Fruit fly (Drosophila melanogaster): ENCODE data around the gene Pp1alpha-96A.

Pp1alpha-96A gene

DNA sequence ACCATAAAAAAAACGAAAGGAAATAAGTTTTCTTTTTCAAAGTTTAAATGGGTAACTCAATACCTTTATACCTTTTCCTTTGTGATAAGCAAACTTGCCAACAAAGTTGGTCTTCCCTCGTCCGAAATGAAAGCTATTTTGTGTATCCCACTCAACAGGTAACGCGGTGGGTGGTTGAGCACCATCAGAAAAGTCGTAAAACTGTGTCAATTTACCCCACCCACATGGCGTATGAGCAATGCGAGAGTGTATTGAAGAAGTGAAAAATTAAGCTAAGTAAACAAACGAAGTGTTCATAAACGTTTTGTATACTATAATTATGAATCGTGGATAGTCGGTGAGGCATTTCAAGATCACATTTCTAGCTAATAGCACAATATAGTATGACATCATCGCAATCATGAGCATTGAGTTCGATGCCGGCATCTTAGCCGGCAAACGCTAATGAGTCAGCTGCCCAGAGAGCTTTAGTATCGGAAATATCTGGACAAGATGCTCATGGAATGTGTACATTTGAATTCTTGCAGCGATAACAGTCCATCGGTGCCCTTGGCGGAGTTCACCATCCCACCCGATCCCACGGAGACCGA is 32.8 kb downstream of the Pp1alpha-96A start:
- TF ChIP-seq CG11617 (GFP tag; optimal IDR thresholded peaks at IDR 0.05): no peak
- TF ChIP-seq toe (GFP tag; optimal IDR thresholded peaks at IDR 0.05): no peak
- no peak for TF ChIP-seq CG5204 (GFP tag; optimal IDR thresholded peaks at IDR 0.05)
- TF ChIP-seq tj (GFP tag; optimal IDR thresholded peaks at IDR 0.05): no peak
- TF ChIP-seq ovo (GFP tag; optimal IDR thresholded peaks at IDR 0.05): no peak
- TF ChIP-seq pad (GFP tag; optimal IDR thresholded peaks at IDR 0.05): no peak
- no peak for TF ChIP-seq CG1620 (GFP tag; optimal IDR thresholded peaks at IDR 0.05)
- TF ChIP-seq Crg-1 (GFP tag; optimal IDR thresholded peaks at IDR 0.05): no peak
- TF ChIP-seq Clk (GFP tag; optimal IDR thresholded peaks at IDR 0.05): no peak
- TF ChIP-seq CG7101 (tag; optimal IDR thresholded peaks at IDR 0.05): no peak
- no peak for TF ChIP-seq cnc (optimal IDR thresholded peaks at IDR 0.05)
- no peak for TF ChIP-seq Mnt (GFP tag; optimal IDR thresholded peaks at IDR 0.05)

DNA sequence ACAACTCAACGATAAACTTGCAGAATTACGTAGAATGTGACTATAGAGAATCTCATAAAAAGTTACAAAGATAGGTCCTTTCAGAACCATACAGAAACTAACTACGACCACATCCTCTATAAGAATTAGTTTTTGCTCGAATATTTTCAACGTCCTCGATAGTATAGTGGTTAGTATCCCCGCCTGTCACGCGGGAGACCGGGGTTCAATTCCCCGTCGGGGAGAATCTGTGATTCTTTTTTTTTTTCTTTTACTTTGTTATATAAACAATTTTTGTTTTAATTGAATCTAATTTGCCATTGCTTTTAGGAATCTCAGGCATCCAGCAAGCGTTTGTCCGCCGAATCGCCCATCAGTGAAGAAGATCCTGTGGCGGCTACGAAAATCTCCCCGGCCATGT is 37.1 kb downstream of the Pp1alpha-96A start:
- TF ChIP-seq CG7045 (GFP tag; optimal IDR thresholded peaks at IDR 0.05) (no peak), cic (GFP tag; optimal IDR thresholded peaks at IDR 0.05) (no peak), CG7101 (tag; optimal IDR thresholded peaks at IDR 0.05) (no peak), toe (GFP tag; optimal IDR thresholded peaks at IDR 0.05) (no peak), CG11617 (GFP tag; optimal IDR thresholded peaks at IDR 0.05) (no peak), ovo (GFP tag; optimal IDR thresholded peaks at IDR 0.05) (no peak), Mnt (GFP tag; optimal IDR thresholded peaks at IDR 0.05) (no peak), CG12768 (GFP tag; optimal IDR thresholded peaks at IDR 0.05) (no peak), CG33017 (tag; optimal IDR thresholded peaks at IDR 0.05) (no peak), kay (GFP tag; ENCODE audit: borderline replicate concordance) (no peak), bab1 (GFP tag; optimal IDR thresholded peaks at IDR 0.05) (no peak), CG14711 (tag; optimal IDR thresholded peaks at IDR 0.05) (no peak), tj (GFP tag; optimal IDR thresholded peaks at IDR 0.05) (no peak), Hr96 (GFP tag; optimal IDR thresholded peaks at IDR 0.05) (no peak), CG1620 (GFP tag; optimal IDR thresholded peaks at IDR 0.05) (no peak), Clk (GFP tag; optimal IDR thresholded peaks at IDR 0.05) (no peak), CG5204 (GFP tag; optimal IDR thresholded peaks at IDR 0.05) (no peak)

- TF ChIP-seq ovo (GFP tag; optimal IDR thresholded peaks at IDR 0.05) (no peak), kay (GFP tag; ENCODE audit: borderline replicate concordance) (peak; percentile 27)
Observed at dm6 chr3R:24555932-24556331, 37.9 kb downstream of the Pp1alpha-96A start.

dm6 chr3R:24556554-24556953 is 38.5 kb downstream of the Pp1alpha-96A start:
- TF ChIP-seq pad (GFP tag; optimal IDR thresholded peaks at IDR 0.05) (no peak), CG33017 (tag; optimal IDR thresholded peaks at IDR 0.05) (no peak), Crg-1 (GFP tag; optimal IDR thresholded peaks at IDR 0.05) (no peak), CG14711 (tag; optimal IDR thresholded peaks at IDR 0.05) (no peak), bab1 (GFP tag; optimal IDR thresholded peaks at IDR 0.05) (no peak), tj (GFP tag; optimal IDR thresholded peaks at IDR 0.05) (no peak), ovo (GFP tag; optimal IDR thresholded peaks at IDR 0.05) (no peak), CG7045 (GFP tag; optimal IDR thresholded peaks at IDR 0.05) (no peak), CG11617 (GFP tag; optimal IDR thresholded peaks at IDR 0.05) (no peak), kay (GFP tag; ENCODE audit: borderline replicate concordance) (no peak), CG7101 (tag; optimal IDR thresholded peaks at IDR 0.05) (no peak), CG1620 (GFP tag; optimal IDR thresholded peaks at IDR 0.05) (no peak), CG12768 (GFP tag; optimal IDR thresholded peaks at IDR 0.05) (no peak), toe (GFP tag; optimal IDR thresholded peaks at IDR 0.05) (no peak)

DNA sequence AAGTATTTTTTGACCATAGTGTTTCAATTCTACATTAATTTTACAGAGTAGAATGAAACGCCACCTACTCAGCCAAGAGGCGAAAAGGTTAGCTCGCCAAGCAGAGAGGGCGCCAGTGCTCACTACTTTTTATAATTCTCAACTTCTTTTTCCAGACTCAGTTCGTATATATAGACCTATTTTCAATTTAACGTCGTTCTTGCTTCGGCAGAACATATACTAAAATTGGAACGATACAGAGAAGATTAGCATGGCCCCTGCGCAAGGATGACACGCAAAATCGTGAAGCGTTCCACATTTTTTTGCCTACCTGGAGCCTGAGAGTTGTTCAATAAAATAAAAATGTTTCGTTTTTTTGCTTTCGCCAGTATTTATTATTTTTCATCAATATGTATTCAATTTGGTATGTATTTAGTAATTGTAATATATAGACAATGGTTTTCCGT is 39.0 kb downstream of the Pp1alpha-96A start:
- TF ChIP-seq CG1620 (GFP tag; optimal IDR thresholded peaks at IDR 0.05): peak; percentile 74
- TF ChIP-seq ovo (GFP tag; optimal IDR thresholded peaks at IDR 0.05): peak; percentile 23
- no peak for TF ChIP-seq CG14711 (tag; optimal IDR thresholded peaks at IDR 0.05)
- no peak for TF ChIP-seq toe (GFP tag; optimal IDR thresholded peaks at IDR 0.05)
- TF ChIP-seq CG12768 (GFP tag; optimal IDR thresholded peaks at IDR 0.05): peak; percentile 34
- peak; percentile 80 for TF ChIP-seq Crg-1 (GFP tag; optimal IDR thresholded peaks at IDR 0.05)
- no peak for TF ChIP-seq kay (GFP tag; ENCODE audit: borderline replicate concordance)
- TF ChIP-seq Hr96 (GFP tag; optimal IDR thresholded peaks at IDR 0.05): no peak
- TF ChIP-seq CG5204 (GFP tag; optimal IDR thresholded peaks at IDR 0.05): no peak
- TF ChIP-seq tj (GFP tag; optimal IDR thresholded peaks at IDR 0.05): peak; percentile 18
- TF ChIP-seq CG33017 (tag; optimal IDR thresholded peaks at IDR 0.05): no peak
- no peak for TF ChIP-seq Clk (GFP tag; optimal IDR thresholded peaks at IDR 0.05)
- peak; percentile 17 for TF ChIP-seq Mnt (GFP tag; optimal IDR thresholded peaks at IDR 0.05)
- peak; percentile 47 for TF ChIP-seq CG7101 (tag; optimal IDR thresholded peaks at IDR 0.05)
- peak; percentile 55 to 78 for TF ChIP-seq cnc (optimal IDR thresholded peaks at IDR 0.05)
- TF ChIP-seq cic (GFP tag; optimal IDR thresholded peaks at IDR 0.05): peak; percentile 70
- TF ChIP-seq pad (GFP tag; optimal IDR thresholded peaks at IDR 0.05): peak; percentile 59
- peak; percentile 4 for TF ChIP-seq CG7045 (GFP tag; optimal IDR thresholded peaks at IDR 0.05)
- TF ChIP-seq bab1 (GFP tag; optimal IDR thresholded peaks at IDR 0.05): peak; percentile 37
- peak; percentile 33 for TF ChIP-seq CG11617 (GFP tag; optimal IDR thresholded peaks at IDR 0.05)

DNA sequence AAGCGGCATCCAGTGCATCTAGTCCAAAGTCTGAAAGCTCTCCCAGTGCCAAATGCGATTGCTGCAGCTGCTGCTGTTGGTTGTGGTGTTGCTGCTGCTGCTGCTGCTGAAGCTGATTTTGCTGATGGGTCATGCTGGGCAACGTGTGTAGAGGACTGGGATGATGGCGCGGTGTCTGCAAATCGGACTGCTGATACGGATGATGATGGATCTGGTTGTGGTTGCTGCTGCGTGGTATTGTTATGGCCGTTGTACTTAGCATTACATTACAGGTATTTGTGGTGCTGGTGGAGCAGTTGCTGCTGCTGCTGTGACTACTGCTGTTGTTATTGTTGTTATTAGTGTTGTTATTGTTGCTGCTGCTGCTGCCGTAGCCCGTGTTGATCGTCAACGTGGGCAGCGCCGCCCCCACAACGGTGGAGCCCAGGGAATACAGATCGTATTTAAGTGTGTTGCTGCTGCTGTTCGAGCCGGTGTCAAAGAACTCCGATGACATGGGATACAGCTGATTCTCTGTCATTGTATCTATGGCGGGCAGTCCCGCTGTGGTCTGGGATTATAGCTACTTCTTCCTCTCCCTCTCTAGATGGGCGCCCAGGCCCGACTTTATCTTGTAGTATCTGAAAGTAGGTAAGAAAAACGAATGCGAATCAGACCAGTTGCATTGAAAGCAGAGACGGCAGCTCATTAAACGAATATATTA is 44.4 kb downstream of the Pp1alpha-96A start:
- TF ChIP-seq Crg-1 (GFP tag; optimal IDR thresholded peaks at IDR 0.05) (no peak), CG1620 (GFP tag; optimal IDR thresholded peaks at IDR 0.05) (no peak), CG14711 (tag; optimal IDR thresholded peaks at IDR 0.05) (no peak), Clk (GFP tag; optimal IDR thresholded peaks at IDR 0.05) (no peak)
